Worm (Caenorhabditis elegans) whole organism, L4/young adult: Measurements from ENCODE around the gene F59G1.8.

Source experiments
- dao-5 ChIP-seq: sonication (generic microtip); optimal IDR thresholded peaks from 2 replicates; lab custom pipeline; 2016; ENCODE audit warnings: missing genotype, missing genetic modification characterization, moderate library complexity, missing compliant biosample characterization
- him-1 ChIP-seq: sonication (generic microtip); optimal IDR thresholded peaks from 2 replicates; lab custom pipeline; 2016; ENCODE audit warnings: missing genotype, missing genetic modification reagents, missing genetic modification characterization, missing compliant biosample characterization

- TF ChIP-seq him-1 (tag; lab: Kevin White, UChicago) (no peak), dao-5 (peak; percentile 25)
Observed at ce11 chrII:5931109-5931508, 24.7 kb downstream of the F59G1.8 start.
